Fruit fly (Drosophila melanogaster) whole organism, adult: ENCODE results near the gene RpL6.

Experiments
- CG11617 ChIP-seq: fragments of 200-800 bp; sonication (Bioruptor generic); optimal IDR thresholded peaks from 2 replicates; lab custom pipeline; 2017; ENCODE audit warnings: mild to moderate bottlenecking, missing biosample characterization, missing genetic modification reagents, missing genetic modification characterization
- CG12768 ChIP-seq: fragments of 200-800 bp; sonication (Bioruptor generic); optimal IDR thresholded peaks from 2 replicates; lab custom pipeline; 2017; ENCODE audit warnings: missing biosample characterization, missing genetic modification characterization, mild to moderate bottlenecking, moderate library complexity, missing genetic modification reagents
- CG14711 ChIP-seq: fragments of 200-800 bp; sonication (Bioruptor generic); optimal IDR thresholded peaks from 2 replicates; lab custom pipeline; 2018; ENCODE audit warnings: missing biosample characterization, mild to moderate bottlenecking, missing genetic modification characterization, moderate library complexity
- CG1620 ChIP-seq: fragments of 200-800 bp; sonication (Bioruptor generic); optimal IDR thresholded peaks from 2 replicates; lab custom pipeline; 2016; ENCODE audit warnings: missing biosample characterization, missing genetic modification characterization
- CG33017 ChIP-seq: fragments of 200-800 bp; sonication (Bioruptor generic); optimal IDR thresholded peaks from 2 replicates; lab custom pipeline; 2018; ENCODE audit warnings: missing biosample characterization, mild to moderate bottlenecking, missing genetic modification characterization, moderate library complexity
- CG5204 ChIP-seq: fragments of 200-800 bp; sonication (Bioruptor generic); optimal IDR thresholded peaks from 2 replicates; lab custom pipeline; 2016; ENCODE audit warnings: missing biosample characterization, missing genetic modification characterization
- CG7045 ChIP-seq: fragments of 200-800 bp; sonication (Bioruptor generic); optimal IDR thresholded peaks from 2 replicates; lab custom pipeline; 2017; ENCODE audit warnings: missing biosample characterization, mild to moderate bottlenecking, missing genetic modification characterization
- CG7101 ChIP-seq: fragments of 200-800 bp; sonication (Bioruptor generic); optimal IDR thresholded peaks from 2 replicates; lab custom pipeline; 2018; ENCODE audit warnings: missing biosample characterization, mild to moderate bottlenecking, missing genetic modification characterization, moderate library complexity
- Clk ChIP-seq: fragments of 200-800 bp; sonication (Bioruptor generic); optimal IDR thresholded peaks from 2 replicates; lab custom pipeline; 2017; ENCODE audit warnings: missing biosample characterization, missing genetic modification characterization
- Crg-1 ChIP-seq: fragments of 200-800 bp; sonication (Bioruptor generic); optimal IDR thresholded peaks from 2 replicates; lab custom pipeline; 2016; ENCODE audit warnings: missing biosample characterization, missing genetic modification characterization
- Hr96 ChIP-seq: fragments of 200-800 bp; sonication (Bioruptor generic); optimal IDR thresholded peaks from 2 replicates; lab custom pipeline; 2016; ENCODE audit warnings: missing biosample characterization, missing genetic modification characterization
- Mnt ChIP-seq: fragments of 200-800 bp; sonication (Bioruptor generic); optimal IDR thresholded peaks from 2 replicates; lab custom pipeline; 2016; ENCODE audit warnings: missing biosample characterization, mild to moderate bottlenecking, missing genetic modification characterization
- bab1 ChIP-seq: fragments of 200-800 bp; sonication (Bioruptor generic); optimal IDR thresholded peaks from 3 replicates; lab custom pipeline; 2019; ENCODE audit warnings: missing biosample characterization, mild to moderate bottlenecking, missing genetic modification characterization, moderate library complexity
- cic ChIP-seq: fragments of 200-800 bp; sonication (Bioruptor generic); optimal IDR thresholded peaks from 2 replicates; lab custom pipeline; 2017; ENCODE audit warnings: missing biosample characterization, mild to moderate bottlenecking, missing genetic modification characterization, moderate library complexity
- cnc ChIP-seq, 2 experiments: fragments of >200 bp; optimal IDR thresholded peaks; 2 replicates each; lab custom pipeline; 2017
- kay ChIP-seq: fragments of 200-800 bp; sonication (Bioruptor generic); peaks from one replicate; lab custom pipeline; 2016; ENCODE audit warnings: missing biosample characterization, missing genetic modification characterization, borderline replicate concordance
- ovo ChIP-seq: fragments of 200-800 bp; sonication (Bioruptor generic); optimal IDR thresholded peaks from 2 replicates; lab custom pipeline; 2016; ENCODE audit warnings: missing biosample characterization, missing genetic modification characterization
- pad ChIP-seq: fragments of 200-800 bp; sonication (Bioruptor generic); optimal IDR thresholded peaks from 3 replicates; lab custom pipeline; 2017; ENCODE audit warnings: missing biosample characterization, missing genetic modification characterization, mild to moderate bottlenecking, moderate library complexity, missing genetic modification reagents
- tj ChIP-seq: fragments of 200-800 bp; sonication (Bioruptor generic); optimal IDR thresholded peaks from 3 replicates; lab custom pipeline; 2017; ENCODE audit warnings: missing biosample characterization, mild to moderate bottlenecking, missing genetic modification characterization, moderate library complexity
- toe ChIP-seq: fragments of 200-800 bp; sonication (Bioruptor generic); optimal IDR thresholded peaks from 2 replicates; lab custom pipeline; 2016; ENCODE audit warnings: missing biosample characterization, missing genetic modification characterization

RpL6 gene

dm6 chr3R:31597736-31598431, 1.9 kb upstream of the RpL6 start:
- TF ChIP-seq Mnt (GFP tag; lab: Kevin White, UChicago) = no peak
- TF ChIP-seq kay (GFP tag; lab: Kevin White, UChicago) = peak; percentile 71

DNA sequence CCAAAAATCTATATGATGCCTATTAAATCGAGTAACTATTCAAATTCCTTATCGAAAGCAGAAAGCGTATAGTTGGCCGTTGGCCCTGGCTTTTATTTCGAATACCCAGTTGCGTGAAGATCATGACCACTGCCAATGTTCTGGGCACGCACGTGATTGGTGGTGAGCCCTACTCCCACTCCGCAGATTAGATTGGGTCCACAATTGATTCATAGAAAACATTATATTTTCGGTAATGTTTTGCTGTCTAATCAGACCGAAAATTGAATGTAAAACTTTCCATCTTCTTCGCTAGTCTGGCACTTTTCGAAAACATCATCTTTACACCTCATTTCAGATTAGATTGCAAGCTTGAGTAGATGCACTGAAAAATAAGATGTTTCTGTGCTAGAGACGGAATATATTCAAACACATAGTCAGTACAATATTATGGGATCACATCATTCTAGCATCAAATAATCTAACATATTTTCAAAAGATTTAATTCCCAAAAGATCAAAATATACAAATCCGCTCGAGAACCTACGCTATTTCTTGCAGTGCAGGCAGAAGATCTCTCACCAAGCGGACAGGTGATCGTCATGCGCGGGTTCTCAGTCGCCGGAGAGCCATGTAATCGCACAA, 3.6 kb downstream of the RpL6 start, which contains the start of gene CG1774:
CG1774 (plus strand) TSS at position 548 of the 624 bp plus-strand sequence.
- TF ChIP-seq CG1620 (GFP tag; lab: Kevin White, UChicago) = peak; percentile 78
- peak; percentile 97 for TF ChIP-seq CG33017 (tag; lab: Kevin White, UChicago)
- TF ChIP-seq CG11617 = peak; percentile 97
- peak; percentile 94 for TF ChIP-seq bab1 (GFP tag; lab: Kevin White, UChicago)
- TF ChIP-seq pad (GFP tag; lab: Kevin White, UChicago) = peak; percentile 74
- TF ChIP-seq Hr96 (GFP tag; lab: Kevin White, UChicago) = peak; percentile 96
- peak; percentile 97 for TF ChIP-seq CG12768 (GFP tag; lab: Kevin White, UChicago)
- TF ChIP-seq CG7045 (GFP tag; lab: Kevin White, UChicago) = peak; percentile 91
- peak; percentile 46 for TF ChIP-seq ovo (GFP tag; lab: Kevin White, UChicago)
- TF ChIP-seq tj (GFP tag; lab: Kevin White, UChicago) = peak; percentile 86
- TF ChIP-seq CG14711 (tag; lab: Kevin White, UChicago) = peak; percentile 90
- TF ChIP-seq cic (GFP tag; lab: Kevin White, UChicago) = peak; percentile 93
- TF ChIP-seq kay (GFP tag; lab: Kevin White, UChicago) = peak; percentile 97
- TF ChIP-seq CG7101 = peak; percentile 96
- TF ChIP-seq Mnt (GFP tag; lab: Kevin White, UChicago) = peak; percentile 91
- TF ChIP-seq CG5204 = no peak
- no peak for TF ChIP-seq toe
- peak; percentile 77 for TF ChIP-seq Crg-1 (GFP tag; lab: Kevin White, UChicago)
- TF ChIP-seq cnc (optimal IDR thresholded peaks at IDR 0.05; lab: Kevin White, UChicago) = no peak
- TF ChIP-seq Clk (GFP tag; lab: Kevin White, UChicago) = peak; percentile 85

dm6 chr3R:31590281-31590680, 5.7 kb downstream of the RpL6 start, which contains the start of gene CG1638:
TSS of gene CG1638 (plus strand) at chr3R:31590581.
- TF ChIP-seq Clk (GFP tag; lab: Kevin White, UChicago) (no peak), kay (GFP tag; lab: Kevin White, UChicago) (peak; percentile 78), Mnt (GFP tag; lab: Kevin White, UChicago) (no peak), CG7101 (no peak), cic (GFP tag; lab: Kevin White, UChicago) (no peak)

- peak; percentile 99 for TF ChIP-seq Clk (GFP tag; lab: Kevin White, UChicago)
- TF ChIP-seq tj (GFP tag; lab: Kevin White, UChicago) = peak; percentile 94
- no peak for TF ChIP-seq cnc (optimal IDR thresholded peaks at IDR 0.05; lab: Kevin White, UChicago)
- TF ChIP-seq Crg-1 (GFP tag; lab: Kevin White, UChicago) = peak; percentile 98
- TF ChIP-seq pad (GFP tag; lab: Kevin White, UChicago) = peak; percentile 95
- peak; percentile 99 for TF ChIP-seq CG7045 (GFP tag; lab: Kevin White, UChicago)
- TF ChIP-seq CG1620 (GFP tag; lab: Kevin White, UChicago) = peak; percentile 98
- peak; percentile 99 for TF ChIP-seq CG5204
- TF ChIP-seq cic (GFP tag; lab: Kevin White, UChicago) = peak; percentile 83
- TF ChIP-seq CG14711 (tag; lab: Kevin White, UChicago) = peak; percentile 99
- peak; percentile 100 for TF ChIP-seq CG7101
- TF ChIP-seq CG11617 = peak; percentile 100
- peak; percentile 97 for TF ChIP-seq toe
- TF ChIP-seq Hr96 (GFP tag; lab: Kevin White, UChicago) = peak; percentile 98
- peak; percentile 100 for TF ChIP-seq kay (GFP tag; lab: Kevin White, UChicago)
- TF ChIP-seq ovo (GFP tag; lab: Kevin White, UChicago) = peak; percentile 97
- peak; percentile 100 for TF ChIP-seq CG33017 (tag; lab: Kevin White, UChicago)
- TF ChIP-seq Mnt (GFP tag; lab: Kevin White, UChicago) = peak; percentile 98
- peak; percentile 100 for TF ChIP-seq bab1 (GFP tag; lab: Kevin White, UChicago)
- TF ChIP-seq CG12768 (GFP tag; lab: Kevin White, UChicago) = peak; percentile 100
These were observed 7.6 kb downstream of the RpL6 start, which contains the start of gene CG1635 for dm6 chr3R:31588374-31588773. TSS of gene CG1635 (plus strand) at chr3R:31588673.

DNA sequence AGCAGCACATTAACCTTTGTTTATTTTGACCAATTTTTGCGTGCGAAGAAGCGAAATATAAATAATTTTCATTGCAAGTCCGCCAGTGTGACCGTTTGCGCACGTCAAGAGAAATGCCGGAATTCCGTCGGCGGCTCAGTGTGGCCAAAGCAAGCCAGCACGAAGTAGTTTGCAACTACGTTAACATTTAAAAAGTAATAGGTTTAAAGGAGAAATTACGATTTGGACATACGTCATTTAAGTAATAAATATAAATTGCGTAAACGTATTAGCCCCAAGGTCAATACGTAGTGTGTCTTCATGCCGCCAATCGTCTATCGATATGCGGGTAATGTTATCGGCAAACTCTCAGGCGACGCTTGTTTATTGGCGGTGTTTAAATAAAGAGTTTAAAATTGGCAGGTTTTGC, 15.4 kb downstream of the RpL6 start, which contains the start of the genes pygo and rod:
pygo (minus strand) TSS at position 114 of the 409 bp plus-strand sequence.
rod (plus strand) TSS at position 366 of the 409 bp plus-strand sequence.
- TF ChIP-seq CG7101 (no peak), Crg-1 (GFP tag; lab: Kevin White, UChicago) (no peak), pad (GFP tag; lab: Kevin White, UChicago) (no peak), bab1 (GFP tag; lab: Kevin White, UChicago) (peak; percentile 42), CG14711 (tag; lab: Kevin White, UChicago) (peak; percentile 41)

DNA sequence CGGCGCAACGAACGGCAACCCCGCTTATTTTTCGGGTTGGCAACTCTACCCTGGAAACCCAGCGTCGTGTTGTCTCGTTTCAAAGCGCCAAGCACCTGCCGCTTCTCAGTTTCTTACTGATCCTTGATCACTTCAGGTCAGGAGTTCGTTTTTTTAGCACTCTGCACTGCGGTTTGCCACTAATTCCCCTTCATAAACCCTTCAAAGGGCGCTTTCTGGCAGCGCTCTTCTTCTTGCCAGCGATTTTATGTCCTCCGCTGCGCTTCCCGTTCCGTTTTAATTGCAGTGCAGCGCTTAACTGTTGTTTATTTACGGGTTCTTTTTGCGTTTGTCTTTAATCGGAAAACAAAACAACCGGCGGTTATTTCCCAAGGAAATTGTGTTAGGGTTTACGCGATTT, 16.0 kb downstream of the RpL6 start:
- peak; percentile 88 for TF ChIP-seq CG14711 (tag; lab: Kevin White, UChicago)
- no peak for TF ChIP-seq CG1620 (GFP tag; lab: Kevin White, UChicago)
